Worm (Caenorhabditis elegans) whole organism, L1 larva: ENCODE measurements around the gene iffb-1.
A peak's percentile ranks its signal among the peaks of the same experiment; 100 is the strongest.

Experiments used
- Y116A8C.19 ChIP-seq: sonication (generic microtip); optimal IDR thresholded peaks from 2 replicates; lab custom pipeline; 2016; ENCODE audit warnings: missing compliant biosample characterization, missing genetic modification characterization, borderline replicate concordance
- blmp-1 ChIP-seq: fragments of 150-350 bp; optimal IDR thresholded peaks from 2 replicates; lab custom pipeline; 2014; ENCODE audit warnings: missing biosample characterization, missing genetic modification characterization
- ceh-63 ChIP-seq: fragments of 200-800 bp; sonication (Bioruptor generic); optimal IDR thresholded peaks from 2 replicates; lab custom pipeline; 2018; ENCODE audit warnings: mild to moderate bottlenecking, missing genetic modification characterization, missing compliant biosample characterization
- ceh-82 ChIP-seq, 3 experiments: fragments of 150-350 bp in 1 of 3; sonication (generic microtip) in 2 of 3; optimal IDR thresholded peaks; 2 replicates each; lab custom pipeline; 2014 to 2017; ENCODE audit warnings: missing biosample characterization in 3 of 3, missing genetic modification characterization in 3 of 3
- dpl-1 ChIP-seq, 3 experiments: fragments of 150-350 bp in 2 of 3; sonication (generic microtip) in 1 of 3; optimal IDR thresholded peaks; 2 replicates each; lab custom pipeline; 2014 to 2017; ENCODE audit warnings: missing biosample characterization in 3 of 3, missing genetic modification characterization in 3 of 3, missing genetic modification reagents in 3 of 3
- dsc-1 ChIP-seq: sonication (generic microtip); optimal IDR thresholded peaks from 2 replicates; lab custom pipeline; 2016; ENCODE audit warnings: mild to moderate bottlenecking, missing genetic modification characterization, missing compliant biosample characterization
- efl-1 ChIP-seq, 4 experiments: fragments of 150-350 bp; optimal IDR thresholded peaks in 3 of 4; peaks in 1 of 4; 1 replicate in 1 of 4; 2 replicates in 3 of 4; lab custom pipeline; 2014; ENCODE audit warnings: missing biosample characterization in 2 of 4, missing genetic modification characterization in 2 of 4, missing genetic modification reagents in 2 of 4
- elt-2 ChIP-seq: sonication (generic microtip); optimal IDR thresholded peaks from 2 replicates; lab custom pipeline; 2016; ENCODE audit warnings: missing genetic modification characterization, mild to moderate bottlenecking, inconsistent platforms, missing compliant biosample characterization, missing genetic modification reagents
- elt-3 ChIP-seq, 6 experiments: fragments of 150-350 bp in 1 of 6; sonication (generic microtip); optimal IDR thresholded peaks; 2 replicates each; lab custom pipeline; 2017 to 2018; ENCODE audit warnings: missing biosample characterization in 6 of 6, missing genetic modification characterization in 6 of 6, inconsistent platforms in 1 of 6
- fkh-8 ChIP-seq: sonication (generic microtip); optimal IDR thresholded peaks from 2 replicates; lab custom pipeline; 2016; ENCODE audit warnings: mild to moderate bottlenecking, missing genetic modification characterization, missing compliant biosample characterization
- fos-1 ChIP-seq: fragments of 150-350 bp; optimal IDR thresholded peaks from 2 replicates; lab custom pipeline; 2014; ENCODE audit warnings: missing biosample characterization, missing genetic modification characterization
- hlh-17 ChIP-seq: fragments of 200-800 bp; sonication (Bioruptor generic); optimal IDR thresholded peaks from 2 replicates; lab custom pipeline; 2018; ENCODE audit warnings: missing genetic modification characterization, mild to moderate bottlenecking, missing compliant biosample characterization, moderate library complexity, borderline replicate concordance
- hlh-4 ChIP-seq: sonication (generic microtip); optimal IDR thresholded peaks from 2 replicates; lab custom pipeline; 2016; ENCODE audit warnings: mild to moderate bottlenecking, missing genetic modification characterization, missing compliant biosample characterization
- irx-1 ChIP-seq: sonication (generic microtip); optimal IDR thresholded peaks from 2 replicates; lab custom pipeline; 2016; ENCODE audit warnings: missing genetic modification characterization, missing compliant biosample characterization
- jun-1 ChIP-seq: fragments of 150-350 bp; optimal IDR thresholded peaks from 2 replicates; lab custom pipeline; 2014; ENCODE audit warnings: missing biosample characterization, missing genetic modification reagents, missing genetic modification characterization
- lin-35 ChIP-seq, 2 experiments: fragments of 150-350 bp; optimal IDR thresholded peaks; 2 replicates each; lab custom pipeline; 2014; ENCODE audit warnings: missing biosample characterization in 2 of 2, missing genetic modification characterization in 2 of 2, missing genetic modification reagents in 2 of 2
- lsy-2 ChIP-seq, 2 experiments: fragments of 150-350 bp; optimal IDR thresholded peaks; 2 replicates each; lab custom pipeline; 2014; ENCODE audit warnings: missing biosample characterization in 2 of 2, missing genetic modification characterization in 2 of 2
- mdl-1 ChIP-seq, 2 experiments: fragments of 150-350 bp; optimal IDR thresholded peaks; 2 replicates each; lab custom pipeline; 2014 to 2017; ENCODE audit warnings: missing biosample characterization in 2 of 2, missing genetic modification characterization in 2 of 2, inconsistent platforms in 1 of 2
- nhr-20 ChIP-seq: sonication (generic microtip); optimal IDR thresholded peaks from 2 replicates; lab custom pipeline; 2016; ENCODE audit warnings: mild to moderate bottlenecking, missing genetic modification characterization, missing compliant biosample characterization
- nhr-237 ChIP-seq: fragments of 150-350 bp; optimal IDR thresholded peaks from 2 replicates; lab custom pipeline; 2014; ENCODE audit warnings: missing biosample characterization, missing genetic modification characterization
- nhr-47 ChIP-seq: sonication (generic microtip); optimal IDR thresholded peaks from 2 replicates; lab custom pipeline; 2016; ENCODE audit warnings: mild to moderate bottlenecking, missing genetic modification characterization, moderate library complexity, missing compliant biosample characterization
- nhr-77 ChIP-seq: fragments of 150-350 bp; optimal IDR thresholded peaks from 2 replicates; lab custom pipeline; 2014; ENCODE audit warnings: missing biosample characterization, missing genetic modification characterization
- nhr-90 ChIP-seq: sonication (generic microtip); optimal IDR thresholded peaks from 2 replicates; lab custom pipeline; 2016; ENCODE audit warnings: mild to moderate bottlenecking, missing genetic modification characterization, missing compliant biosample characterization; ENCODE audit not compliant: poor library complexity
- pag-3 ChIP-seq: sonication (generic microtip); optimal IDR thresholded peaks from 2 replicates; lab custom pipeline; 2017; ENCODE audit warnings: missing genetic modification characterization, mild to moderate bottlenecking, missing compliant biosample characterization, antibody characterized with exemption, borderline replicate concordance; ENCODE audit not compliant: insufficient read depth
- pqm-1 ChIP-seq: sonication (generic microtip); optimal IDR thresholded peaks from 3 replicates; lab custom pipeline; 2017; ENCODE audit warnings: missing biosample characterization, missing genetic modification characterization
- rnt-1 ChIP-seq: sonication (generic microtip); optimal IDR thresholded peaks from 2 replicates; lab custom pipeline; 2016; ENCODE audit warnings: mild to moderate bottlenecking, missing genetic modification characterization, moderate library complexity, missing compliant biosample characterization
- snu-23 ChIP-seq: sonication (generic microtip); optimal IDR thresholded peaks from 2 replicates; lab custom pipeline; 2016; ENCODE audit warnings: missing genetic modification characterization, missing compliant biosample characterization
- swsn-7 ChIP-seq: sonication (generic microtip); optimal IDR thresholded peaks from 2 replicates; lab custom pipeline; 2016; ENCODE audit warnings: missing genetic modification characterization, missing compliant biosample characterization
- tbx-2 ChIP-seq: sonication (generic microtip); optimal IDR thresholded peaks from 2 replicates; lab custom pipeline; 2016; ENCODE audit warnings: missing genetic modification characterization, missing compliant biosample characterization
- unc-30 ChIP-seq: sonication (generic microtip); optimal IDR thresholded peaks from 2 replicates; lab custom pipeline; 2017; ENCODE audit warnings: missing biosample characterization, missing genetic modification characterization
- unc-62 ChIP-seq: fragments of 150-350 bp; optimal IDR thresholded peaks from 2 replicates; lab custom pipeline; 2014; ENCODE audit warnings: missing biosample characterization, missing genetic modification reagents, missing genetic modification characterization

Gene iffb-1

DNA sequence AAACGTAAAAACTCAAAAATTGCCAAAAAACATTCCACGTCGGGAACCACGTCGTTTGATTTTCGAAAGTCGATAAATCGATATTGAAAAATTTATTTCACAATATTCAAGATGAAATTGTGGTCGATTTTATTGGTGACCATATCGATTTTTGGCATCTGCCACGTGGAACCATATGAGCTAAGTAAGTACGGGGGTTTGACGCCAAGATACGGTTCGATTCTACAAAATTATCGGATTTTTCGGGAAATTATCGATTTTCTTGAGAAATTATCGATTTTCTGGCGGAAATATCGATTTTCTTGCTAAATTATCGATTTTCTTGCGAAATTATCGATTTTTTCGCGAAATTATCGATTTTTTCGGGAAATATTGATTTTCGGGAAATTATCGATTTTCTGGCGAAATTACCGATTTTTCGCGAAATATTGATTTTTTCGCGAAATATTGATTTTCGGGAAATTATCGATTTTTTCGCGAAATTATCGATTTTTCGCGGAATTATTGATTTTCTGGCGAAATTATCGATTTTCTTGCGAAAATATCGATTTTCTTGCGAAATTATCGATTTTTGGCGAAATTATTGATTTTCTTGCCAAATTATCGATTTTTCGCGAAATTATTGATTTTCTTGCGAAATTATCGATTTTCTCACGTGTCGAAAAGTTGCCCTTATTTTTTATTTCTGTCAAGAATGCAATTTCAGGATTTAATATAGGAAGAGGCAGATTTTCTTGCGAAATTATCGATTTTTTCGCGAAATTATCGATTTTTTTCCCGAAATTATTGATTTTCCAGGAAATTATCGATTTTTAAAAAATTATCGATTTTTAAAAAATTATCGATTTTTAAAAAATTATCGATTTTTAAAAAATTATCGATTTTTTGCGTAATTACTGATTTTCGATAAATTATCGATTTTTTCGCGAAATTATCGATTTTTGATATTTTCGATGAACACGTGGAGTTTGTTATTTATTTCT, 32.0 kb upstream of the iffb-1 start, which contains the start of gene Y54F10BM.3:
Gene Y54F10BM.3, plus strand, starts transcription at position 51 of the 983 bp plus-strand sequence.
- TF ChIP-seq Y116A8C.19, result no peak
- TF ChIP-seq efl-1 (optimal IDR thresholded peaks at IDR 0.05; lab: Kevin White, UChicago), result no peak
- TF ChIP-seq efl-1 (GFP tag; optimal IDR thresholded peaks at IDR 0.05 in 1 of 2; lab: Kevin White, UChicago), result peak in 1 of 2 experiments; percentile 46

DNA sequence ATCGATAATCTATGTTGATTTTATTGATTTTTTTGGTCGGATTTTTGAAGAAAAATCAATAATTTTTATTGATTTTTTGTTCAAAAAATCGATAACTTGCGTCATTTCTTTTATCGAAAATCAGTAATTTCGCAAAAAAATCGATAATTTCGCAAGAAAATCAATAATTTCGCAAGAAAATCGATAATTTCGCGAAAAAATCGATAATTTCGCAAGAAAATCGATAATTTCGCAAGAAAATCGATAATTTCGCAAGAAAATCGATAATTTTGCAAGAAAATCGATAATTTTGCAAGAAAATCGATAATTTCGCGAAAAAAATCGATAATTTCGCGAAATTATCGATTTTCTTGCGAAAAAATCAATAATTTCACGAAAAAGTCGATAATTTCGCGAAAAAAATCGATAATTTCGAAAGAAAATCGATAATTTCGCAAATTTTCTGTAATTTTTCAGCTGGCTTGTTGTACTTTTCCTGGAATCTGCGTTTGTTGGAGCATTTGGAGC, 30.8 kb upstream of the iffb-1 start:
- no peak for TF ChIP-seq nhr-90 (tag; lab: Kevin White, UChicago)
- TF ChIP-seq hlh-4 (tag; lab: Kevin White, UChicago), result no peak

- no peak for TF ChIP-seq hlh-17 (GFP tag; lab: Kevin White, UChicago)
- no peak for TF ChIP-seq efl-1 (optimal IDR thresholded peaks at IDR 0.05; lab: Kevin White, UChicago)
- TF ChIP-seq efl-1 (GFP tag; optimal IDR thresholded peaks at IDR 0.05 in 1 of 2; lab: Kevin White, UChicago), result no peak
- no peak for TF ChIP-seq irx-1
- no peak for TF ChIP-seq nhr-90 (tag; lab: Kevin White, UChicago)
- TF ChIP-seq nhr-47 (tag; lab: Kevin White, UChicago), result no peak
- TF ChIP-seq unc-62 (GFP tag; lab: Kevin White, UChicago), result no peak
- no peak for TF ChIP-seq pqm-1 (tag; lab: Kevin White, UChicago)
- no peak for TF ChIP-seq jun-1
- TF ChIP-seq pag-3 (tag; lab: Kevin White, UChicago), result no peak
- TF ChIP-seq elt-3 (tag; optimal IDR thresholded peaks at IDR 0.05; lab: Kevin White, UChicago), result no peak
- no peak for TF ChIP-seq nhr-77 (tag; lab: Kevin White, UChicago)
- no peak for TF ChIP-seq nhr-237 (tag; lab: Kevin White, UChicago)
Observed at ce11 chrIII:2288261-2288660, 26.0 kb upstream of the iffb-1 start.

- TF ChIP-seq elt-2 (tag; lab: Kevin White, UChicago) (peak; percentile 32), lin-35 (GFP tag; optimal IDR thresholded peaks at IDR 0.05; lab: Kevin White, UChicago) (peak in 1 of 2 experiments; percentile 45), fos-1 (tag; lab: Kevin White, UChicago) (no peak)
Observed at ce11 chrIII:2291139-2291538, 23.1 kb upstream of the iffb-1 start, which contains the start of gene fbxa-219. Gene fbxa-219 (plus strand): TSS chrIII:2291415.

DNA sequence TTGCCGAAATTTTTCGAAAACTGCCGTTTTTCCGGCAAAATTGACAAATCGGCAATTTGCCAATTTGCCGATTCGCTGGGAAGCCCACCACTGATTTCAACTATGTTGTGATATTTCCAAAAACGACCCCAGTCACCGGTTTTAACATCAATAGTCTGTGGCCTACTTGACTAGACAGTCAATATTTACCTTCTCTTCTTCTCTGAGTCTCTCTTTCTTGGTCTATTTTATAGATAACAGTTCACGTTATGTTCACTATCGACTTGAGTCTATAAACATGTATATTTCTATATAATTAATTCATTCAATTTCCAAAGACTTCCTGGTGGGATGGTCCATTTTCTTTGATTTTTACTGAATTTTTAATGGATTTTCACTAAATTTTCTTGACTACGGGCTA, 19.5 kb upstream of the iffb-1 start:
- no peak for TF ChIP-seq efl-1 (optimal IDR thresholded peaks at IDR 0.05; lab: Kevin White, UChicago)
- TF ChIP-seq efl-1 (GFP tag; optimal IDR thresholded peaks at IDR 0.05 in 1 of 2; lab: Kevin White, UChicago), result peak in 1 of 2 experiments; percentile 80
- TF ChIP-seq lin-35 (GFP tag; optimal IDR thresholded peaks at IDR 0.05; lab: Kevin White, UChicago), result peak in 1 of 2 experiments; percentile 8
- TF ChIP-seq unc-30 (tag; lab: Kevin White, UChicago), result no peak

- TF ChIP-seq efl-1 (optimal IDR thresholded peaks at IDR 0.05; lab: Kevin White, UChicago) (no peak), efl-1 (GFP tag; optimal IDR thresholded peaks at IDR 0.05 in 1 of 2; lab: Kevin White, UChicago) (peak in 1 of 2 experiments; percentile 26), ceh-63 (no peak)
Observed at ce11 chrIII:2304149-2304548, 10.1 kb upstream of the iffb-1 start.

- TF ChIP-seq tbx-2 (tag; lab: Kevin White, UChicago) (peak; percentile 13), elt-3 (tag; optimal IDR thresholded peaks at IDR 0.05; lab: Kevin White, UChicago) (no peak), mdl-1 (tag; optimal IDR thresholded peaks at IDR 0.05; lab: Kevin White, UChicago) (no peak), efl-1 (optimal IDR thresholded peaks at IDR 0.05; lab: Kevin White, UChicago) (peak; percentile 76 to 82), efl-1 (GFP tag; optimal IDR thresholded peaks at IDR 0.05 in 1 of 2; lab: Kevin White, UChicago) (peak; percentile 43 to 95), swsn-7 (tag; lab: Kevin White, UChicago) (peak; percentile 24), snu-23 (peak; percentile 58), nhr-20 (peak; percentile 12), ceh-82 (tag; optimal IDR thresholded peaks at IDR 0.05; lab: Kevin White, UChicago) (peak in 2 of 3 experiments; percentile 29 to 46), rnt-1 (tag; lab: Kevin White, UChicago) (peak; percentile 53), blmp-1 (tag; lab: Kevin White, UChicago) (peak; percentile 8), lsy-2 (tag; optimal IDR thresholded peaks at IDR 0.05; lab: Kevin White, UChicago) (peak; percentile 36 to 52), dpl-1 (GFP tag; optimal IDR thresholded peaks at IDR 0.05; lab: Kevin White, UChicago) (peak; percentile 6 to 15 (median 10)), nhr-47 (tag; lab: Kevin White, UChicago) (no peak), lin-35 (GFP tag; optimal IDR thresholded peaks at IDR 0.05; lab: Kevin White, UChicago) (peak; percentile 20 to 55), hlh-17 (GFP tag; lab: Kevin White, UChicago) (no peak), fkh-8 (peak; percentile 1), dsc-1 (tag; lab: Kevin White, UChicago) (peak; percentile 23), ceh-63 (no peak)
Observed at ce11 chrIII:2304867-2305266, 9.4 kb upstream of the iffb-1 start, which contains the start of gene Y54F10BM.9. Gene Y54F10BM.9 (minus strand): TSS chrIII:2304927.
